Fruit fly (Drosophila melanogaster) whole organism, embryonic: ENCODE results near the gene CG17732.
A peak's percentile ranks its signal among the peaks of the same experiment; 100 is the strongest.

Experiments
- CG10321 ChIP-seq: fragments of 200-800 bp; sonication (Bioruptor generic); IDR thresholded peaks from 2 replicates; pipeline ENCODE4 v1.3.6; 2022; ENCODE audit warnings: missing biosample characterization, missing genetic modification characterization
- CG10366 ChIP-seq: fragments of 200-800 bp; sonication (Bioruptor generic); IDR thresholded peaks from 2 replicates; pipeline ENCODE4 v1.3.6; 2022; ENCODE audit warnings: missing biosample characterization, missing genetic modification characterization
- CG10565 ChIP-seq: fragments of 200-800 bp; sonication (Bioruptor generic); optimal IDR thresholded peaks from 3 replicates; lab custom pipeline; 2016; ENCODE audit warnings: missing biosample characterization, mild to moderate bottlenecking, missing genetic modification characterization
- CG11247 ChIP-seq: fragments of 200-800 bp; sonication (Bioruptor generic); IDR thresholded peaks from 2 replicates; pipeline ENCODE4 v1.3.6; 2022; ENCODE audit warnings: missing biosample characterization, missing genetic modification characterization
- CG11456 ChIP-seq: fragments of 200-800 bp; sonication (Bioruptor generic); IDR thresholded peaks from 3 replicates; pipeline ENCODE4 v1.3.6; 2022; ENCODE audit warnings: missing biosample characterization, missing genetic modification characterization
- CG12219 ChIP-seq: fragments of 200-800 bp; sonication (Bioruptor generic); optimal IDR thresholded peaks from 3 replicates; lab custom pipeline; 2018; ENCODE audit warnings: missing biosample characterization, mild to moderate bottlenecking, missing genetic modification characterization
- CG13296 ChIP-seq: fragments of 200-800 bp; sonication (Bioruptor generic); optimal IDR thresholded peaks from 3 replicates; lab custom pipeline; 2018; ENCODE audit warnings: missing biosample characterization, mild to moderate bottlenecking, missing genetic modification characterization
- CG13424 ChIP-seq: fragments of 200-800 bp; sonication (Bioruptor generic); optimal IDR thresholded peaks from 2 replicates; lab custom pipeline; 2019; ENCODE audit warnings: missing biosample characterization, mild to moderate bottlenecking, missing genetic modification characterization, moderate library complexity
- CG14710 ChIP-seq: fragments of 200-800 bp; sonication (Bioruptor generic); optimal IDR thresholded peaks from 3 replicates; lab custom pipeline; 2019; ENCODE audit warnings: missing biosample characterization, mild to moderate bottlenecking, missing genetic modification characterization, moderate library complexity
- CG15479 ChIP-seq: fragments of 200-800 bp; sonication (Bioruptor generic); optimal IDR thresholded peaks from 3 replicates; lab custom pipeline; 2019; ENCODE audit warnings: missing biosample characterization, mild to moderate bottlenecking, missing genetic modification characterization, moderate library complexity
- CG1603 ChIP-seq: fragments of 200-800 bp; sonication (Bioruptor generic); optimal IDR thresholded peaks from 2 replicates; lab custom pipeline; 2019; ENCODE audit warnings: missing biosample characterization, mild to moderate bottlenecking, missing genetic modification characterization, moderate library complexity
- CG1792 ChIP-seq: fragments of 200-800 bp; sonication (Bioruptor generic); optimal IDR thresholded peaks from 2 replicates; lab custom pipeline; 2016; ENCODE audit warnings: missing biosample characterization, missing genetic modification characterization
- CG2129 ChIP-seq: fragments of 200-800 bp; sonication (Bioruptor generic); IDR thresholded peaks from 2 replicates; pipeline ENCODE4 v1.3.6; 2022; ENCODE audit warnings: missing biosample characterization, missing genetic modification characterization; ENCODE audit not compliant: partially characterized antibody
- CG3726 ChIP-seq: fragments of 200-800 bp; sonication (Bioruptor generic); IDR thresholded peaks from 3 replicates; pipeline ENCODE4, ENCODE4 v1.3.6; 2022; ENCODE audit warnings: missing biosample characterization, missing genetic modification characterization
- CG4360 ChIP-seq: fragments of 200-800 bp; sonication (Bioruptor generic); IDR thresholded peaks from 2 replicates; pipeline ENCODE4 v1.3.6; 2022; ENCODE audit warnings: missing biosample characterization, missing genetic modification characterization
- CG4707 ChIP-seq: fragments of 200-800 bp; sonication (Bioruptor generic); optimal IDR thresholded peaks from 2 replicates; lab custom pipeline; 2018; ENCODE audit warnings: missing biosample characterization, mild to moderate bottlenecking, missing genetic modification characterization, moderate library complexity
- CG6689 ChIP-seq: fragments of 200-800 bp; sonication (Bioruptor generic); IDR thresholded peaks from 2 replicates; pipeline ENCODE4 v1.3.6; 2022; ENCODE audit warnings: missing biosample characterization, missing genetic modification characterization
- CG6854 ChIP-seq: fragments of 200-800 bp; sonication (Bioruptor generic); optimal IDR thresholded peaks from 3 replicates; lab custom pipeline; 2017; ENCODE audit warnings: missing biosample characterization, mild to moderate bottlenecking, missing genetic modification characterization
- CG7786 ChIP-seq: fragments of 200-800 bp; sonication (Bioruptor generic); optimal IDR thresholded peaks from 2 replicates; lab custom pipeline; 2016; ENCODE audit warnings: missing biosample characterization, missing genetic modification characterization
- CG7839 ChIP-seq: fragments of 200-800 bp; sonication (Bioruptor generic); optimal IDR thresholded peaks from 3 replicates; lab custom pipeline; 2018; ENCODE audit warnings: missing biosample characterization, mild to moderate bottlenecking, missing genetic modification characterization, moderate library complexity
- CG9876 ChIP-seq: fragments of 200-800 bp; sonication (Bioruptor generic); optimal IDR thresholded peaks from 2 replicates; lab custom pipeline; 2016; ENCODE audit warnings: missing biosample characterization, missing genetic modification characterization
- CHES-1-like ChIP-seq: fragments of 200-800 bp; sonication (Bioruptor generic); optimal IDR thresholded peaks from 2 replicates; lab custom pipeline; 2016; ENCODE audit warnings: missing biosample characterization, missing genetic modification characterization
- CTCF ChIP-seq: fragments of 200-800 bp; sonication (Bioruptor generic); optimal IDR thresholded peaks from 2 replicates; lab custom pipeline; 2017; ENCODE audit warnings: missing biosample characterization, mild to moderate bottlenecking, missing genetic modification characterization, moderate library complexity
- CoRest ChIP-seq: fragments of 200-800 bp; sonication (Bioruptor generic); optimal IDR thresholded peaks from 3 replicates; lab custom pipeline; 2018; ENCODE audit warnings: missing biosample characterization, mild to moderate bottlenecking, missing genetic modification characterization, moderate library complexity
- Drgx ChIP-seq: fragments of 200-800 bp; sonication (Bioruptor generic); IDR thresholded peaks from 2 replicates; pipeline ENCODE4 v1.3.6; 2022; ENCODE audit warnings: missing biosample characterization, missing genetic modification characterization
- Elba2 ChIP-seq: fragments of 200-800 bp; sonication (Bioruptor generic); optimal IDR thresholded peaks from 3 replicates; lab custom pipeline; 2016; ENCODE audit warnings: missing biosample characterization, missing genetic modification characterization
- H2.0 ChIP-seq: fragments of 200-800 bp; sonication (Bioruptor generic); IDR thresholded peaks from 2 replicates; pipeline ENCODE4 v1.3.6; 2022; ENCODE audit warnings: missing biosample characterization, missing genetic modification characterization
- MBD-R2 ChIP-seq: fragments of 200-800 bp; sonication (Bioruptor generic); IDR thresholded peaks from 2 replicates; pipeline ENCODE4 v1.3.6; 2022; ENCODE audit warnings: missing biosample characterization, missing genetic modification characterization
- Myb ChIP-seq: fragments of 200-800 bp; sonication (Bioruptor generic); optimal IDR thresholded peaks from 2 replicates; lab custom pipeline; 2016; ENCODE audit warnings: missing biosample characterization, missing genetic modification characterization
- Nf-YC ChIP-seq: fragments of 200-800 bp; optimal IDR thresholded peaks from 3 replicates; lab custom pipeline; 2019; ENCODE audit warnings: missing biosample characterization, mild to moderate bottlenecking, missing genetic modification characterization, moderate library complexity
- Oli ChIP-seq: fragments of 200-800 bp; sonication (Bioruptor generic); optimal IDR thresholded peaks from 2 replicates; lab custom pipeline; 2018; ENCODE audit warnings: missing biosample characterization, mild to moderate bottlenecking, missing genetic modification characterization, moderate library complexity
- PHDP ChIP-seq: fragments of 200-800 bp; sonication (Bioruptor generic); optimal IDR thresholded peaks from 3 replicates; lab custom pipeline; 2018; ENCODE audit warnings: missing biosample characterization, mild to moderate bottlenecking, missing genetic modification characterization, moderate library complexity
- Ptx1 ChIP-seq: fragments of 200-800 bp; sonication (Bioruptor generic); IDR thresholded peaks from 2 replicates; pipeline ENCODE4 v1.3.6; 2022; ENCODE audit warnings: missing biosample characterization, missing genetic modification characterization
- Sin3A ChIP-seq: fragments of >200 bp; optimal IDR thresholded peaks from 2 replicates; lab custom pipeline; 2018
- YL-1 ChIP-seq: fragments of 200-800 bp; sonication (Bioruptor generic); optimal IDR thresholded peaks from 3 replicates; lab custom pipeline; 2017; ENCODE audit warnings: missing biosample characterization, mild to moderate bottlenecking, missing genetic modification characterization
- caup ChIP-seq: fragments of 200-800 bp; sonication (Bioruptor generic); optimal IDR thresholded peaks from 3 replicates; lab custom pipeline; 2017; ENCODE audit warnings: missing biosample characterization, mild to moderate bottlenecking, missing genetic modification characterization, moderate library complexity; ENCODE audit not compliant: severe bottlenecking
- ham ChIP-seq: fragments of 200-800 bp; sonication (Bioruptor generic); IDR thresholded peaks from 2 replicates; pipeline ENCODE4 v1.3.6; 2022; ENCODE audit warnings: missing biosample characterization, missing genetic modification characterization
- ind ChIP-seq: fragments of 200-800 bp; sonication (Bioruptor generic); optimal IDR thresholded peaks from 3 replicates; lab custom pipeline; 2016; ENCODE audit warnings: missing biosample characterization, missing genetic modification characterization
- klu ChIP-seq: fragments of 200-800 bp; sonication (Bioruptor generic); IDR thresholded peaks from 2 replicates; pipeline ENCODE4 v1.3.6; 2022; ENCODE audit warnings: missing biosample characterization, missing genetic modification characterization
- mam ChIP-seq: fragments of 200-800 bp; sonication (Bioruptor generic); optimal IDR thresholded peaks from 3 replicates; lab custom pipeline; 2016; ENCODE audit warnings: missing biosample characterization, missing genetic modification characterization
- odd ChIP-seq: fragments of 200-800 bp; sonication (Bioruptor generic); optimal IDR thresholded peaks from 2 replicates; lab custom pipeline; 2017; ENCODE audit warnings: missing biosample characterization, mild to moderate bottlenecking, missing genetic modification characterization
- pho ChIP-seq: fragments of 200-800 bp; sonication (Bioruptor generic); optimal IDR thresholded peaks from 2 replicates; lab custom pipeline; 2016; ENCODE audit warnings: missing biosample characterization, missing genetic modification characterization
- rib ChIP-seq: fragments of 200-800 bp; sonication (Bioruptor generic); IDR thresholded peaks from 2 replicates; pipeline ENCODE4 v1.3.6; 2022; ENCODE audit warnings: missing biosample characterization, missing genetic modification characterization
- sens-2 ChIP-seq: fragments of 200-800 bp; sonication (Bioruptor generic); IDR thresholded peaks from 2 replicates; pipeline ENCODE4 v1.3.6; 2022; ENCODE audit warnings: missing biosample characterization, missing genetic modification characterization
- sisA ChIP-seq: fragments of 200-800 bp; sonication (Bioruptor generic); IDR thresholded peaks from 2 replicates; pipeline ENCODE4 v1.3.6; 2022; ENCODE audit warnings: missing biosample characterization, missing genetic modification characterization
- sob ChIP-seq: fragments of 200-800 bp; sonication (Bioruptor generic); IDR thresholded peaks from 2 replicates; pipeline ENCODE4 v1.3.6; 2022; ENCODE audit warnings: missing biosample characterization, missing genetic modification characterization
- stwl ChIP-seq: fragments of 200-800 bp; sonication (Bioruptor generic); optimal IDR thresholded peaks from 3 replicates; lab custom pipeline; 2018; ENCODE audit warnings: missing biosample characterization, mild to moderate bottlenecking, missing genetic modification characterization, moderate library complexity
- sug ChIP-seq: fragments of 200-800 bp; optimal IDR thresholded peaks from 2 replicates; lab custom pipeline; 2019; ENCODE audit warnings: missing biosample characterization, mild to moderate bottlenecking, missing genetic modification characterization, moderate library complexity
- twi ChIP-seq: fragments of 200-800 bp; optimal IDR thresholded peaks from 2 replicates; lab custom pipeline; 2019; ENCODE audit warnings: missing biosample characterization, mild to moderate bottlenecking, missing genetic modification characterization, moderate library complexity
- zen ChIP-seq: fragments of 200-800 bp; sonication (Bioruptor generic); optimal IDR thresholded peaks from 3 replicates; lab custom pipeline; 2018; ENCODE audit warnings: missing biosample characterization, mild to moderate bottlenecking, missing genetic modification characterization, moderate library complexity
- zfh1 ChIP-seq: fragments of 200-800 bp; sonication (Bioruptor generic); IDR thresholded peaks from 3 replicates; pipeline ENCODE4 v1.3.6; 2022; ENCODE audit warnings: missing biosample characterization, missing genetic modification characterization

The CG17732 gene

DNA sequence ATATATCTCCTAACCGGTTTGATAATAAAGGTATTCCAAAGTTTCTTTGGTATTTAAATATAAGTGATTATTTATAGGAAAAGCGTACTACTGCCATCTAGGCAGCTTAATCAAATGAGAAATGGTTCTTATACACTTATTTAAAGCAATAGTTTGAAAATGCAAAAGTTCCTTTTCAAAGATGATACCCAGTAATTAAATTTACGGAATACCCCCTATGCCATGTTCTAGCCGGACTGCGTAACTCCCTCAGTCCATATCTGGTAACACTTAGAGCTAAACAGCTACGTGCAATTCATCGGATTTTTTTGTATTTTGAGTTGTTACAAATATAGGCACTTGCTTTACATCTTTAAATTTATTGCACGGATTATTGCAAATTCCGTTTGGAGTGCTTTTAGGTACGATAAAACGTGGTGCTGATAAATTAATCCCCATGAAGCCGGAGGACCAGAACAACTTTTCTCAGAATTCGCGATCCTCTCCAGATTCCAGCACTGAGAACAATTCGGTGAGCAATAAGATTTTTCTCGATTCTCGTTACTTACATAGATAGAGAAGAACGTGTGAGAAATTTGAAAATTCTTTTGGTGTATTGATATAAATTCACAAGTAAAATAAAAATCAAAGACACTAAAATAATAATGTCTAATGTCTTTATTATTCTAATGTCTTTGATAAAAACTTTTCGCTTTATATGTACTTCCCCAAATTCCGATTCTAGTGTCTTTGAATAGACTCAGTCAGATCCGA is 21.2 kb downstream of the CG17732 start, which contains the start of gene CG7668 (continued):
- TF ChIP-seq odd (GFP tag; lab: Kevin White, UChicago) (peak; percentile 82), CTCF (peak; percentile 47), Sin3A (lab: Kevin White, UChicago) (no peak), CG4360 (GFP tag; lab: Robert Waterston, UW) (peak; percentile 64), CG15479 (GFP tag; lab: Kevin White, UChicago) (peak; percentile 39), CG9876 (peak; percentile 57), zen (tag; lab: Kevin White, UChicago) (peak; percentile 91), H2.0 (GFP tag; lab: Robert Waterston, UW) (peak; percentile 89), ind (GFP tag; lab: Kevin White, UChicago) (peak; percentile 89), CG2129 (GFP tag; lab: Robert Waterston, UW) (no peak), CG6689 (GFP tag; lab: Robert Waterston, UW) (peak; percentile 88), Myb (peak; percentile 63), CG10366 (peak; percentile 87; the same call in 1 of the 2 replicates), klu (GFP tag; lab: Robert Waterston, UW) (no peak; the same call in 1 of the 2 replicates), Oli (tag; lab: Kevin White, UChicago) (peak; percentile 89), CG1792 (GFP tag; lab: Kevin White, UChicago) (peak; percentile 78), MBD-R2 (peak; percentile 76), Nf-YC (peak; percentile 83), CG3726 (GFP tag; lab: Robert Waterston, UW) (no peak), CG6854 (peak; percentile 83), Ptx1 (GFP tag; lab: Robert Waterston, UW) (peak; percentile 92), CG13424 (peak; percentile 93), sob (GFP tag; lab: Robert Waterston, UW) (peak; percentile 92; the same call in 1 of the 2 replicates), Elba2 (peak; percentile 83), CHES-1-like (GFP tag; lab: Kevin White, UChicago) (peak; percentile 84), CG13296 (GFP tag; lab: Kevin White, UChicago) (peak; percentile 92), CG12219 (GFP tag; lab: Kevin White, UChicago) (peak; percentile 87), CG1603 (tag; lab: Kevin White, UChicago) (peak; percentile 92), CG7786 (peak; percentile 80), CG11456 (no peak), sug (tag; lab: Kevin White, UChicago) (peak; percentile 84), CG7839 (peak; percentile 91), sens-2 (GFP tag; lab: Robert Waterston, UW) (peak; percentile 88), Drgx (peak; percentile 90), CG10565 (GFP tag; lab: Kevin White, UChicago) (peak; percentile 53), CG11247 (GFP tag; lab: Robert Waterston, UW) (peak; percentile 77; the same call in 1 of the 2 replicates), mam (peak; percentile 89), CG14710 (tag; lab: Kevin White, UChicago) (peak; percentile 92), zfh1 (GFP tag; lab: Robert Waterston, UW) (peak; percentile 94), stwl (tag; lab: Kevin White, UChicago) (peak; percentile 78), CoRest (tag; lab: Kevin White, UChicago) (peak; percentile 92), twi (tag; lab: Kevin White, UChicago) (peak; percentile 83), CG4707 (peak; percentile 77), PHDP (tag; lab: Kevin White, UChicago) (peak; percentile 95), sisA (GFP tag; lab: Robert Waterston, UW) (no peak), YL-1 (peak; percentile 86), ham (GFP tag; lab: Robert Waterston, UW) (no peak), rib (GFP tag; lab: Robert Waterston, UW) (peak; percentile 87), caup (peak; percentile 91), pho (GFP tag; lab: Kevin White, UChicago) (peak; percentile 89), CG10321 (GFP tag; lab: Robert Waterston, UW) (peak; percentile 43; the same call in 1 of the 2 replicates)
